Fruit fly (Drosophila melanogaster): Measurements from ENCODE around the gene CG31464.

Gene CG31464

DNA sequence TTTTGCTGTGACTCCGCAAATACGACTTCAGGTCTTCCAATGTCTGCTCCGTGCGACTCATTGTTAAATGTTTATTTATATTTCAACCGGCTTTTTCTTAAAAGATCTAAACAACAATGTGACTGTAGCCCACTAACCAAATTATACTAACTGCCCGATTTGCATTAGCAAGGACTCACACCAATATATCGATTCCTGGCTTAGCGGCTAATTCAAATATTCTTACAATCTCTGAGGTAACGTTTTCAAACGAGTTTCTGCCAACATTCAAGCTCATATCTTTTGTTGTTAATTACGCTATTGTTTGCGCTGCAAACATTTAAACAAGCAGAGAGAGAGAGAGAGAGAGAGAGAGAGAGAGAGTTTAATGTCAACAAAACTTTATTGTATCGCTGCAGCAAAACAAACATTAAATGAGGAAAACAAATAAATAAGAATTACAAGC lies 17.5 kb downstream of the CG31464 start, which contains the start of gene tex (continued):
- peak; percentile 26 for TF ChIP-seq grn (GFP tag; optimal IDR thresholded peaks at IDR 0.05)
- peak in 1 of 3 experiments; percentile 49 for TF ChIP-seq lola (GFP tag; optimal IDR thresholded peaks at IDR 0.05)
- peak; percentile 22 for TF ChIP-seq Six4 (GFP tag; optimal IDR thresholded peaks at IDR 0.05)
- TF ChIP-seq Myb (GFP tag; optimal IDR thresholded peaks at IDR 0.05): peak; percentile 59
- TF ChIP-seq Optix (GFP tag; IDR thresholded peaks at IDR 0.05): no peak
- TF ChIP-seq Dref (GFP tag; IDR thresholded peaks at IDR 0.05): peak; percentile 86
- peak; percentile 81 for TF ChIP-seq fd64A (GFP tag; optimal IDR thresholded peaks at IDR 0.05)
- TF ChIP-seq CG14014 (GFP tag; IDR thresholded peaks at IDR 0.05): no peak
- peak; percentile 71 for TF ChIP-seq CG4707 (GFP tag; optimal IDR thresholded peaks at IDR 0.05)
- no peak for TF ChIP-seq dimm (GFP tag; IDR thresholded peaks at IDR 0.05)
- TF ChIP-seq wdn (GFP tag; IDR thresholded peaks at IDR 0.05): no peak
- no peak for TF ChIP-seq emc (GFP tag; optimal IDR thresholded peaks at IDR 0.05)
- TF ChIP-seq CG12744 (GFP tag; optimal IDR thresholded peaks at IDR 0.05): no peak
- no peak for TF ChIP-seq CG6683 (GFP tag; optimal IDR thresholded peaks at IDR 0.05)
- peak; percentile 41 for TF ChIP-seq Spps (tag; optimal IDR thresholded peaks at IDR 0.05)
- peak; percentile 55 for TF ChIP-seq CG2712 (tag; optimal IDR thresholded peaks at IDR 0.05)
- TF ChIP-seq CG10654 (GFP tag; optimal IDR thresholded peaks at IDR 0.05): no peak
- no peak for TF ChIP-seq CG7928 (GFP tag; optimal IDR thresholded peaks at IDR 0.05)
- peak; percentile 80 for TF ChIP-seq ATbp (GFP tag; optimal IDR thresholded peaks at IDR 0.05)
- TF ChIP-seq CG3163 (GFP tag; optimal IDR thresholded peaks at IDR 0.05): no peak
- peak; percentile 55 for TF ChIP-seq CG2116 (GFP tag; optimal IDR thresholded peaks at IDR 0.05)
- no peak for TF ChIP-seq lilli (GFP tag; optimal IDR thresholded peaks at IDR 0.05)
- TF ChIP-seq al (GFP tag; IDR thresholded peaks at IDR 0.05): no peak
- peak; percentile 58 for TF ChIP-seq CG33213 (GFP tag; optimal IDR thresholded peaks at IDR 0.05)
- TF ChIP-seq CoRest (tag; optimal IDR thresholded peaks at IDR 0.05): peak; percentile 7
- peak; percentile 84 for TF ChIP-seq Med (GFP tag)
- peak; percentile 6 for TF ChIP-seq zen (tag; optimal IDR thresholded peaks at IDR 0.05)
- no peak for TF ChIP-seq Oli (tag; optimal IDR thresholded peaks at IDR 0.05)
- TF ChIP-seq da (GFP tag; optimal IDR thresholded peaks at IDR 0.05): no peak
- no peak for TF ChIP-seq Dip3 (GFP tag; optimal IDR thresholded peaks at IDR 0.05)
- TF ChIP-seq CG17802 (tag; optimal IDR thresholded peaks at IDR 0.05): no peak
- TF ChIP-seq fru (optimal IDR thresholded peaks at IDR 0.05): no peak
- peak; percentile 69 for TF ChIP-seq CG9727 (GFP tag; optimal IDR thresholded peaks at IDR 0.05)
- TF ChIP-seq kni (GFP tag; optimal IDR thresholded peaks at IDR 0.05): peak; percentile 68
- TF ChIP-seq CG12391 (tag; optimal IDR thresholded peaks at IDR 0.05): peak; percentile 27
- no peak for TF ChIP-seq Hmr (GFP tag; optimal IDR thresholded peaks at IDR 0.05)
- no peak for TF ChIP-seq Hmx (GFP tag; optimal IDR thresholded peaks at IDR 0.05)
- TF ChIP-seq bsh (GFP tag; optimal IDR thresholded peaks at IDR 0.05): peak in 1 of 2 experiments; percentile 62
- no peak for TF ChIP-seq CG18599 (GFP tag; optimal IDR thresholded peaks at IDR 0.05)
- TF ChIP-seq grau (tag; optimal IDR thresholded peaks at IDR 0.05): no peak
- TF ChIP-seq zf30C (GFP tag; optimal IDR thresholded peaks at IDR 0.05): no peak
- TF ChIP-seq Lpt (GFP tag; optimal IDR thresholded peaks at IDR 0.05): no peak
- peak; percentile 19 for TF ChIP-seq CTCF (GFP tag; optimal IDR thresholded peaks at IDR 0.05)
- peak; percentile 12 for TF ChIP-seq MESR4 (GFP tag; optimal IDR thresholded peaks at IDR 0.05)
- TF ChIP-seq Doc3 (GFP tag; IDR thresholded peaks at IDR 0.05; ENCODE audit: partially characterized antibody): no peak
- TF ChIP-seq hbn (GFP tag; IDR thresholded peaks at IDR 0.05; ENCODE audit: partially characterized antibody): peak; percentile 28; the same call in 1 of the 2 replicates
- no peak for TF ChIP-seq NFAT (GFP tag; IDR thresholded peaks at IDR 0.05)
- TF ChIP-seq chn (GFP tag; optimal IDR thresholded peaks at IDR 0.05): no peak
- TF ChIP-seq Nf-YB (GFP tag; optimal IDR thresholded peaks at IDR 0.05): peak; percentile 12
- TF ChIP-seq croc (GFP tag; conservative IDR thresholded peaks at IDR 0.05): no peak
